Worm (Caenorhabditis elegans) whole organism, mixed stage, embryonic: ENCODE results near the gene T16G12.7.

Experiments used
- M03D4.4 ChIP-seq: sonication (generic microtip); optimal IDR thresholded peaks from 2 replicates; lab custom pipeline; 2017; ENCODE audit warnings: mild to moderate bottlenecking, missing genetic modification characterization, missing compliant biosample characterization
- ces-1 ChIP-seq: fragments of 150-350 bp; optimal IDR thresholded peaks from 2 replicates; lab custom pipeline; 2014; ENCODE audit warnings: missing biosample characterization, missing genetic modification reagents, missing genetic modification characterization
- elt-1 ChIP-seq: sonication (generic microtip); optimal IDR thresholded peaks from 2 replicates; lab custom pipeline; 2017; ENCODE audit warnings: missing genetic modification characterization, mild to moderate bottlenecking, missing compliant biosample characterization, antibody characterized with exemption, moderate library complexity, borderline replicate concordance; ENCODE audit not compliant: insufficient read depth
- elt-3 ChIP-seq: fragments of 150-350 bp; optimal IDR thresholded peaks from 2 replicates; lab custom pipeline; 2014; ENCODE audit warnings: missing biosample characterization, missing genetic modification characterization
- hlh-1 ChIP-seq: fragments of 150-350 bp; optimal IDR thresholded peaks from 2 replicates; lab custom pipeline; 2014; ENCODE audit warnings: missing biosample characterization, missing genetic modification reagents, missing genetic modification characterization
- nhr-28 ChIP-seq: fragments of 150-350 bp; optimal IDR thresholded peaks from 2 replicates; lab custom pipeline; 2014; ENCODE audit warnings: missing biosample characterization, missing genetic modification characterization
- pha-4 ChIP-seq: fragments of 150-350 bp; optimal IDR thresholded peaks from 2 replicates; lab custom pipeline; 2018; ENCODE audit warnings: missing biosample characterization, missing genetic modification reagents, missing genetic modification characterization
- snpc-4 ChIP-seq: fragments of 150-350 bp; optimal IDR thresholded peaks from 2 replicates; lab custom pipeline; 2014; ENCODE audit warnings: missing biosample characterization, missing genetic modification characterization
- unc-62 ChIP-seq: fragments of 150-350 bp; optimal IDR thresholded peaks from 2 replicates; lab custom pipeline; 2014; ENCODE audit warnings: missing biosample characterization, missing genetic modification reagents, missing genetic modification characterization
- ztf-11 ChIP-seq: fragments of 150-350 bp; optimal IDR thresholded peaks from 2 replicates; lab custom pipeline; 2014; ENCODE audit warnings: missing biosample characterization, missing genetic modification characterization

DNA sequence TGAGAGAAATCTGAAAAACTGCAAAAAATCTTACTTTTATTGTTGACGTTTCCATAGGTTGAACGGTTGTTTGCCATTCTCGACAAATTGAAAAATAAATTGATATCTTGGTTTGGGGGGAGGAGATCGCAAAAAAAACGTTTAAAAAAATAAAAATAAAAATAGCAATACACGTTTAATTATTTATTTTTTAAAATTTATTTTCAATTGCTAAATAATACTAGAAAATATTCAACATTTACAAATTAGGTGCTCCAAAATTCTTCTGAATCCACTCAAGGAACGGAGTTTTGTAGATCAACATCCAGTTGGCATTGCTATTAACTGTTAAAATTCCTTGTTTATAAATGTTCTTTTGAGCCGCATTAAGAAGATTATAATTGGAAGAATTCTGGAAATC is at the start of gene T16G12.7:
- TF ChIP-seq elt-3 (tag; lab: Kevin White, UChicago) (no peak), ces-1 (GFP tag; lab: Kevin White, UChicago) (no peak), ztf-11 (tag; lab: Kevin White, UChicago) (no peak), snpc-4 (tag; lab: Kevin White, UChicago) (no peak), elt-1 (tag; lab: Kevin White, UChicago) (no peak), M03D4.4 (no peak), hlh-1 (no peak), nhr-28 (tag; lab: Kevin White, UChicago) (no peak), unc-62 (GFP tag; lab: Kevin White, UChicago) (no peak), pha-4 (no peak)
